Worm (Caenorhabditis elegans) whole organism, midembryonic: ENCODE data around the gene C26D10.4.

ENCODE experiments used
- T22C8.4 ChIP-seq: fragments of 200-800 bp; sonication (Bioruptor generic); IDR thresholded peaks from 2 replicates; pipeline ENCODE4 v1.3.6; 2022; ENCODE audit warnings: missing genetic modification characterization, missing compliant biosample characterization
- cog-1 ChIP-seq: sonication (generic microtip); optimal IDR thresholded peaks from 2 replicates; lab custom pipeline; 2016; ENCODE audit warnings: missing genetic modification characterization, missing compliant biosample characterization
- flt-1 ChIP-seq: fragments of 200-800 bp; sonication (Bioruptor generic); IDR thresholded peaks from 2 replicates; pipeline ENCODE4 v1.3.6; 2022; ENCODE audit warnings: missing genetic modification characterization, missing compliant biosample characterization
- klf-2 ChIP-seq: fragments of 200-800 bp; sonication (Bioruptor generic); conservative IDR thresholded peaks from 2 replicates; pipeline ENCODE4 v1.3.6; 2022; ENCODE audit warnings: missing genetic modification reagents, missing genetic modification characterization, missing compliant biosample characterization
- med-1 ChIP-seq: sonication (generic microtip); optimal IDR thresholded peaks from 2 replicates; lab custom pipeline; 2017; ENCODE audit warnings: missing genetic modification characterization, mild to moderate bottlenecking, missing compliant biosample characterization, antibody characterized with exemption, missing genetic modification reagents; ENCODE audit not compliant: insufficient read depth
- ref-1 ChIP-seq: fragments of 200-800 bp; sonication (Bioruptor generic); conservative IDR thresholded peaks from 2 replicates; pipeline ENCODE4 v1.3.6; 2022; ENCODE audit warnings: missing genetic modification reagents, missing genetic modification characterization, missing compliant biosample characterization
- tab-1 ChIP-seq: fragments of 200-800 bp; sonication (Bioruptor generic); IDR thresholded peaks from 2 replicates; pipeline ENCODE4 v1.3.6; 2022; ENCODE audit warnings: missing genetic modification characterization, missing compliant biosample characterization
- ztf-23 ChIP-seq: fragments of 200-800 bp; sonication (Bioruptor generic); IDR thresholded peaks from 2 replicates; pipeline ENCODE4 v1.3.6; 2022; ENCODE audit warnings: missing genetic modification reagents, missing genetic modification characterization, missing compliant biosample characterization
- ztf-29 ChIP-seq: fragments of 200-800 bp; sonication (Bioruptor generic); IDR thresholded peaks from 2 replicates; pipeline ENCODE4 v1.3.6; 2022; ENCODE audit warnings: missing genetic modification reagents, missing genetic modification characterization, missing compliant biosample characterization

DNA sequence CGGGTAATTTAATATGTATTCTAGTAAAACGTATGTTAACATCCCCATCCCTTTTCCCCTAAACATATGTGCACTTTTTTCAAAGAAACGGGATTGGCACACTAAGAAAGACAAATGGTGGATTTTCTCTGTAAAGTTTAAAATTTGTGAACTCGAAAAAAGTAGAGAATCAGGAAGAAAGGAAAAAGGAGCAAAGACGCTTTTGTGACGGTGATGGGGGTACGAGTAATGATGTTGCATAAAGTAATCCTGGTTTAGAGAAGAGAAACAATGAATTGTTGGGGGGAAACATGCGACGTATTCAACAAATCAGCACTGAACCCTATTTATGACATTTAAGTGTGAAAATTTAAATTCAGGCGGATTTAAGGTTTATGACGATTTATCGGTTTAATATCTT, 18.1 kb upstream of the C26D10.4 start:
- no peak for TF ChIP-seq T22C8.4 (GFP tag; lab: Robert Waterston, UW)
- no peak for TF ChIP-seq cog-1 (tag; lab: Kevin White, UChicago)
- TF ChIP-seq tab-1 = no peak
- TF ChIP-seq med-1 (GFP tag; lab: Kevin White, UChicago) = no peak
- TF ChIP-seq ztf-23 (GFP tag; lab: Robert Waterston, UW) = no peak
- no peak for TF ChIP-seq ref-1
- no peak for TF ChIP-seq klf-2 (GFP tag; lab: Robert Waterston, UW)
- TF ChIP-seq flt-1 (GFP tag; lab: Robert Waterston, UW) = no peak
- no peak for TF ChIP-seq ztf-29 (GFP tag; lab: Robert Waterston, UW)
